Worm (Caenorhabditis elegans) whole organism, L2 larva: Measurements from ENCODE around the gene T05C7.7.

ENCODE experiments used
- F13H6.1 ChIP-seq: sonication (generic microtip); optimal IDR thresholded peaks from 2 replicates; lab custom pipeline; 2016; ENCODE audit warnings: missing genetic modification characterization, missing compliant biosample characterization
- Y55F3AM.14 ChIP-seq: fragments of 200-800 bp; sonication (Bioruptor generic); optimal IDR thresholded peaks from 2 replicates; lab custom pipeline; 2018; ENCODE audit warnings: mild to moderate bottlenecking, missing genetic modification characterization, missing compliant biosample characterization
- ZK546.5 ChIP-seq: sonication (generic microtip); optimal IDR thresholded peaks from 2 replicates; lab custom pipeline; 2017; ENCODE audit warnings: missing biosample characterization, missing genetic modification characterization
- alr-1 ChIP-seq: fragments of 150-350 bp; optimal IDR thresholded peaks from 2 replicates; lab custom pipeline; 2014; ENCODE audit warnings: missing biosample characterization, missing genetic modification characterization
- aly-2 ChIP-seq: fragments of 150-350 bp; optimal IDR thresholded peaks from 2 replicates; lab custom pipeline; 2014; ENCODE audit warnings: missing biosample characterization, missing genetic modification characterization
- blmp-1 ChIP-seq: sonication (generic microtip); optimal IDR thresholded peaks from 2 replicates; lab custom pipeline; 2017; ENCODE audit warnings: missing genetic modification characterization, mild to moderate bottlenecking, missing compliant biosample characterization, antibody characterized with exemption, moderate library complexity; ENCODE audit not compliant: insufficient read depth
- crh-2 ChIP-seq: sonication (generic microtip); optimal IDR thresholded peaks from 2 replicates; lab custom pipeline; 2017; ENCODE audit warnings: missing biosample characterization, missing genetic modification characterization
- dmd-4 ChIP-seq: sonication (generic microtip); optimal IDR thresholded peaks from 2 replicates; lab custom pipeline; 2017; ENCODE audit warnings: missing biosample characterization, missing genetic modification characterization
- egl-27 ChIP-seq: sonication (generic microtip); optimal IDR thresholded peaks from 3 replicates; lab custom pipeline; 2017; ENCODE audit warnings: missing biosample characterization, missing genetic modification reagents, missing genetic modification characterization
- elt-1 ChIP-seq: fragments of 150-350 bp; optimal IDR thresholded peaks from 2 replicates; lab custom pipeline; 2014; ENCODE audit warnings: missing biosample characterization, missing genetic modification characterization
- elt-3 ChIP-seq: sonication (generic microtip); optimal IDR thresholded peaks from 2 replicates; lab custom pipeline; 2017; ENCODE audit warnings: missing biosample characterization, missing genetic modification characterization
- fos-1 ChIP-seq: fragments of 150-350 bp; optimal IDR thresholded peaks from 2 replicates; lab custom pipeline; 2014; ENCODE audit warnings: missing biosample characterization, missing genetic modification characterization
- gmeb-1 ChIP-seq: fragments of 150-350 bp; optimal IDR thresholded peaks from 2 replicates; lab custom pipeline; 2014; ENCODE audit warnings: missing biosample characterization, missing genetic modification characterization
- lin-11 ChIP-seq: fragments of 150-350 bp; sonication (generic microtip); optimal IDR thresholded peaks from 2 replicates; lab custom pipeline; 2014; ENCODE audit warnings: missing biosample characterization, missing genetic modification characterization, inconsistent platforms, mixed read lengths
- lsy-2 ChIP-seq, 2 experiments: fragments of 150-350 bp in 1 of 2; sonication (generic microtip) in 1 of 2; optimal IDR thresholded peaks; 2 replicates each; lab custom pipeline; 2014 to 2017; ENCODE audit warnings: missing biosample characterization in 2 of 2, missing genetic modification characterization in 2 of 2
- mbf-1 ChIP-seq: sonication (generic microtip); optimal IDR thresholded peaks from 2 replicates; lab custom pipeline; 2017; ENCODE audit warnings: missing biosample characterization, missing genetic modification characterization
- nhr-11 ChIP-seq: fragments of 150-350 bp; optimal IDR thresholded peaks from 2 replicates; lab custom pipeline; 2014; ENCODE audit warnings: missing biosample characterization, missing genetic modification characterization
- nhr-12 ChIP-seq: fragments of 150-350 bp; optimal IDR thresholded peaks from 2 replicates; lab custom pipeline; 2014; ENCODE audit warnings: missing biosample characterization, missing genetic modification characterization
- nhr-129 ChIP-seq: fragments of 150-350 bp; optimal IDR thresholded peaks from 2 replicates; lab custom pipeline; 2014; ENCODE audit warnings: missing biosample characterization, missing genetic modification characterization
- nhr-21 ChIP-seq: fragments of 150-350 bp; optimal IDR thresholded peaks from 2 replicates; lab custom pipeline; 2014; ENCODE audit warnings: missing biosample characterization, missing genetic modification characterization
- nhr-23 ChIP-seq: fragments of 150-350 bp; optimal IDR thresholded peaks from 2 replicates; lab custom pipeline; 2014; ENCODE audit warnings: missing biosample characterization, missing genetic modification reagents, missing genetic modification characterization
- nhr-237 ChIP-seq: fragments of 150-350 bp; optimal IDR thresholded peaks from 2 replicates; lab custom pipeline; 2014; ENCODE audit warnings: missing biosample characterization, missing genetic modification characterization
- nhr-25 ChIP-seq: fragments of 150-350 bp; sonication (generic microtip); optimal IDR thresholded peaks from 3 replicates; lab custom pipeline; 2014; ENCODE audit warnings: missing biosample characterization, missing genetic modification characterization
- nhr-77 ChIP-seq: fragments of 150-350 bp; optimal IDR thresholded peaks from 2 replicates; lab custom pipeline; 2014; ENCODE audit warnings: missing biosample characterization, missing genetic modification characterization
- peb-1 ChIP-seq: fragments of 150-350 bp; optimal IDR thresholded peaks from 2 replicates; lab custom pipeline; 2014; ENCODE audit warnings: missing biosample characterization, missing genetic modification characterization
- sem-4 ChIP-seq: fragments of 150-350 bp; optimal IDR thresholded peaks from 2 replicates; lab custom pipeline; 2014; ENCODE audit warnings: missing biosample characterization, missing genetic modification reagents, missing genetic modification characterization
- skn-1 ChIP-seq: sonication (generic microtip); optimal IDR thresholded peaks from 2 replicates; lab custom pipeline; 2017; ENCODE audit warnings: missing biosample characterization, missing genetic modification characterization
- sma-3 ChIP-seq: sonication (generic microtip); optimal IDR thresholded peaks from 2 replicates; lab custom pipeline; 2016; ENCODE audit warnings: missing genetic modification reagents, missing genetic modification characterization, missing compliant biosample characterization
- sma-9 ChIP-seq, 2 experiments: fragments of 150-350 bp in 1 of 2; sonication (generic microtip) in 1 of 2; optimal IDR thresholded peaks; 2 replicates each; lab custom pipeline; 2014 to 2016; ENCODE audit warnings: missing genetic modification characterization in 2 of 2, mild to moderate bottlenecking in 1 of 2, missing biosample characterization in 1 of 2, missing compliant biosample characterization in 1 of 2, missing genetic modification reagents in 1 of 2, moderate library complexity in 1 of 2
- snpc-4 ChIP-seq: fragments of 150-350 bp; optimal IDR thresholded peaks from 2 replicates; lab custom pipeline; 2014; ENCODE audit warnings: missing biosample characterization, missing genetic modification characterization
- unc-39 ChIP-seq: fragments of 150-350 bp; optimal IDR thresholded peaks from 2 replicates; lab custom pipeline; 2014; ENCODE audit warnings: missing biosample characterization, missing genetic modification characterization
- unc-55 ChIP-seq: fragments of 150-350 bp; sonication (generic microtip); optimal IDR thresholded peaks from 3 replicates; lab custom pipeline; 2014; ENCODE audit warnings: missing biosample characterization, missing genetic modification reagents, missing genetic modification characterization
- unc-62 ChIP-seq: fragments of 150-350 bp; optimal IDR thresholded peaks from 2 replicates; lab custom pipeline; 2014; ENCODE audit warnings: missing biosample characterization, missing genetic modification reagents, missing genetic modification characterization
- zag-1 ChIP-seq: fragments of 150-350 bp; optimal IDR thresholded peaks from 2 replicates; lab custom pipeline; 2014; ENCODE audit warnings: missing biosample characterization, missing genetic modification characterization
- ztf-1 ChIP-seq: fragments of 200-800 bp; sonication (Bioruptor generic); conservative IDR thresholded peaks from 2 replicates; pipeline ENCODE4 v1.3.6; 2022; ENCODE audit warnings: missing genetic modification characterization, missing compliant biosample characterization
- ztf-11 ChIP-seq: sonication (generic microtip); optimal IDR thresholded peaks from 2 replicates; lab custom pipeline; 2017; ENCODE audit warnings: missing biosample characterization, missing genetic modification characterization
- ztf-4 ChIP-seq: fragments of 150-350 bp; optimal IDR thresholded peaks from 2 replicates; lab custom pipeline; 2014; ENCODE audit warnings: missing biosample characterization, missing genetic modification characterization

Gene T05C7.7

DNA sequence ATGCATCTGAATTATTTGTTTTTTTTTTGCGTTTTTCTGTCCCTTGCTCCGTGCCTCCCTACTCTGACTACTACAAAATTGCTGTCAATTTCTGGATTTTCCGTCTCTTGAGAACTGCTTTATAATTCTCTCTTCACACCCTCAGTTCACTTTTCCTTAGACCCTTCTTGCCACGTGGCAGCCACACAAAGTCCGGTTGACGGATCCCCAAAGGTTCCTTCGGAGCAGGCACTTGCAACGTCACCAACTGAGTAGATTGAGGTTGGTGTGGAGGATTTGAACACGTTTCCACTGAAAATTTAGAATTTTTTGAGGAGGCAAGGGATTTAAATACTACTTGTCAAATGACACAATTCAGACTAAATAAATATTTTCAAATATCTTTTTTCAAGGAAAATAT, 25.2 kb downstream of the T05C7.7 start:
- TF ChIP-seq gmeb-1 (no peak), Y55F3AM.14 (no peak), sma-9 (GFP tag; optimal IDR thresholded peaks at IDR 0.05; lab: Kevin White, UChicago) (no peak), sma-9 (tag; optimal IDR thresholded peaks at IDR 0.05; lab: Kevin White, UChicago) (no peak), egl-27 (no peak), mbf-1 (tag; lab: Kevin White, UChicago) (no peak), skn-1 (tag; lab: Kevin White, UChicago) (no peak), alr-1 (no peak), blmp-1 (tag; lab: Kevin White, UChicago) (no peak)

DNA sequence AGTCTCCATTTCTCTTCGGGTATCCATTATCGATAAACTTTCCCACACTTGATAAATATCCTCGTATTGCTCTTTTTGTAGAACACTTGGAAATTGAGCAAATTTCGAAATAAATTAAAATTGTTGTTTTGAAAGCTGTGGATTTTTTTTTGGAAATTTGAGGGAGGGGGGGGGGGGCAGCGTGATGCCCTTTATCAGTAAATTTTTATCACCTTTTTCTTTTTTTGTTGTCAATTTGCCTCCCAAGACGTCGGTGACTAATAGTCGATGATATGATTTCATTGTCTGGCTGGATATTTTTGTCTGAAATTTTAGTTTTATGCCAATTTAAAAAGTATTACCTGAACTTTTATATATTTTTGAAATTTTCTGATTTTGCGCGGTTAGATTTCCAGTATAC, 28.4 kb downstream of the T05C7.7 start, which contains the start of gene scl-23:
Gene scl-23, minus strand, starts transcription at position 101 of the 400 bp plus-strand sequence.
- TF ChIP-seq nhr-237 (tag; lab: Kevin White, UChicago) = no peak
- no peak for TF ChIP-seq elt-3
- TF ChIP-seq fos-1 (tag; lab: Kevin White, UChicago) = peak; percentile 30
- TF ChIP-seq nhr-25 (tag; lab: Kevin White, UChicago) = no peak
- no peak for TF ChIP-seq skn-1 (tag; lab: Kevin White, UChicago)
- TF ChIP-seq, all 48 proteins: peak for 1

ce11 chrIV:91680-92079, 30.1 kb downstream of the T05C7.7 start, which contains the start of gene tpa-1:
Gene tpa-1 (plus strand): TSS chrIV:91980.
- TF ChIP-seq nhr-11 (tag; lab: Kevin White, UChicago) (no peak), blmp-1 (tag; lab: Kevin White, UChicago) (no peak), nhr-129 (tag; lab: Kevin White, UChicago) (no peak), nhr-237 (tag; lab: Kevin White, UChicago) (no peak), nhr-12 (tag; lab: Kevin White, UChicago) (no peak), ztf-4 (tag; lab: Kevin White, UChicago) (no peak), ztf-1 (no peak), nhr-25 (tag; lab: Kevin White, UChicago) (no peak), Y55F3AM.14 (no peak), zag-1 (tag; lab: Kevin White, UChicago) (no peak), mbf-1 (tag; lab: Kevin White, UChicago) (no peak), egl-27 (no peak), unc-62 (GFP tag; lab: Kevin White, UChicago) (no peak), ztf-11 (no peak), lin-11 (tag; lab: Kevin White, UChicago) (no peak), dmd-4 (no peak), fos-1 (tag; lab: Kevin White, UChicago) (no peak), elt-1 (tag; lab: Kevin White, UChicago) (no peak)

- TF ChIP-seq dmd-4 (no peak), nhr-23 (tag; lab: Kevin White, UChicago) (no peak), nhr-25 (tag; lab: Kevin White, UChicago) (no peak), nhr-21 (tag; lab: Kevin White, UChicago) (no peak)
These were observed 36.1 kb downstream of the T05C7.7 start for ce11 chrIV:97681-98080.

ce11 chrIV:102848-103247, 41.3 kb downstream of the T05C7.7 start:
- TF ChIP-seq aly-2 (tag; lab: Kevin White, UChicago) = no peak
- TF ChIP-seq sem-4 (tag; lab: Kevin White, UChicago) = peak; percentile 35
- TF ChIP-seq egl-27 = peak; percentile 6
- TF ChIP-seq ZK546.5 (tag; lab: Kevin White, UChicago) = no peak
- TF ChIP-seq nhr-77 (tag; lab: Kevin White, UChicago) = no peak
- no peak for TF ChIP-seq snpc-4 (tag; lab: Kevin White, UChicago)
- TF ChIP-seq ztf-4 (tag; lab: Kevin White, UChicago) = peak; percentile 11
- peak; percentile 9 for TF ChIP-seq F13H6.1 (tag; lab: Kevin White, UChicago)
- no peak for TF ChIP-seq ztf-1
- TF ChIP-seq nhr-25 (tag; lab: Kevin White, UChicago) = peak; percentile 92
- TF ChIP-seq lsy-2 (tag; optimal IDR thresholded peaks at IDR 0.05; lab: Kevin White, UChicago) = peak in 1 of 2 experiments; percentile 24
- TF ChIP-seq sma-3 (GFP tag; lab: Kevin White, UChicago) = peak; percentile 81
- TF ChIP-seq unc-55 (GFP tag; lab: Kevin White, UChicago) = no peak
- peak; percentile 36 for TF ChIP-seq Y55F3AM.14
- TF ChIP-seq nhr-237 (tag; lab: Kevin White, UChicago) = no peak
- TF ChIP-seq sma-9 (GFP tag; optimal IDR thresholded peaks at IDR 0.05; lab: Kevin White, UChicago) = peak; percentile 51
- no peak for TF ChIP-seq sma-9 (tag; optimal IDR thresholded peaks at IDR 0.05; lab: Kevin White, UChicago)
- peak; percentile 36 for TF ChIP-seq nhr-21 (tag; lab: Kevin White, UChicago)
- peak; percentile 59 for TF ChIP-seq blmp-1 (tag; lab: Kevin White, UChicago)
- peak; percentile 9 for TF ChIP-seq nhr-129 (tag; lab: Kevin White, UChicago)
- TF ChIP-seq crh-2 (tag; lab: Kevin White, UChicago) = peak; percentile 59
- TF ChIP-seq unc-39 = no peak
- no peak for TF ChIP-seq peb-1 (tag; lab: Kevin White, UChicago)
- TF ChIP-seq elt-1 (tag; lab: Kevin White, UChicago) = no peak
